Fruit fly (Drosophila melanogaster) whole organism, prepupa: Measurements from ENCODE around the gene ETHR.

ENCODE experiments used
- CG9139 ChIP-seq: fragments of 200-800 bp; sonication (Bioruptor generic); optimal IDR thresholded peaks from 3 replicates; lab custom pipeline; 2017; ENCODE audit warnings: missing biosample characterization, mild to moderate bottlenecking, missing genetic modification characterization
- OdsH ChIP-seq: fragments of 200-800 bp; sonication (Bioruptor generic); optimal IDR thresholded peaks from 3 replicates; lab custom pipeline; 2016; ENCODE audit warnings: missing biosample characterization, missing genetic modification characterization

DNA sequence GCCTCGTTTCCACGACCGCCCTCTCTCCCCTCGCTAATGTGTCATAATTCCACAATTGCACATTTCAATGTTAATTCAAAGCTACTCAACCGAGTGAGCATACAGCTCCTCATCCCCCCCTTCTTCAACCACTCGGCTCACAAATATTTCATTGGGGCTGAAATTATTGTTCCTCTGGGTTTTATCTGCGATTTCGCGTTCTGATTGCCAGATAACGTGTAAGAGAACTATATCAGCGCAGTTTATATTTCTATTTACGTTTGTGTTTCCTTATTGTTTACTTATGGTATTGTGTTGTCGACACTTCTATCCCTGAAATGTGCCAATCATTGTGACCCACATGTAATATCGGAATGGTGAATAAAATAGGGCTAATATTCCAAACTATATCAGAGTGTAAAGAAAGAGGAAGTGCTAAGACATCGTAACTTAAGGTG lies 40.0 kb upstream of the ETHR start:
- no peak for TF ChIP-seq CG9139 (GFP tag; lab: Kevin White, UChicago)
- TF ChIP-seq OdsH (GFP tag; lab: Kevin White, UChicago), result no peak
